Fruit fly (Drosophila melanogaster): ENCODE data around the gene CG3104.

The CG3104 gene

dm6 chr2L:2888859-2889443 is 33.4 kb upstream of the CG3104 start:
- TF ChIP-seq EcR (GFP tag; optimal IDR thresholded peaks at IDR 0.05) (peak in 1 of 2 experiments; percentile 78), usp (GFP tag; optimal IDR thresholded peaks at IDR 0.05) (no peak), pan (optimal IDR thresholded peaks at IDR 0.05) (no peak), psq (optimal IDR thresholded peaks at IDR 0.05) (no peak), CG8478 (optimal IDR thresholded peaks at IDR 0.05) (no peak)

dm6 chr2L:2887760-2888600 is 32.4 kb upstream of the CG3104 start:
- TF ChIP-seq Dll (optimal IDR thresholded peaks at IDR 0.05) (no peak), CG8478 (optimal IDR thresholded peaks at IDR 0.05) (no peak), EcR (GFP tag; optimal IDR thresholded peaks at IDR 0.05) (no peak), psq (optimal IDR thresholded peaks at IDR 0.05) (no peak), usp (GFP tag; optimal IDR thresholded peaks at IDR 0.05) (no peak), pan (optimal IDR thresholded peaks at IDR 0.05) (no peak)

dm6 chr2L:2886613-2887537 is 31.3 kb upstream of the CG3104 start:
- no peak for TF ChIP-seq CG8478 (optimal IDR thresholded peaks at IDR 0.05)
- peak; percentile 80 for TF ChIP-seq Dll (optimal IDR thresholded peaks at IDR 0.05)

dm6 chr2L:2886226-2886569 is 30.6 kb upstream of the CG3104 start:
- TF ChIP-seq usp (GFP tag; optimal IDR thresholded peaks at IDR 0.05) (no peak), CG8478 (optimal IDR thresholded peaks at IDR 0.05) (peak; percentile 67)

- TF ChIP-seq usp (GFP tag; optimal IDR thresholded peaks at IDR 0.05), result no peak
Observed at dm6 chr2L:2885503-2886225, 30.1 kb upstream of the CG3104 start, which contains the start of the genes NTPase and lilli. TSS of gene NTPase (minus strand) at chr2L:2885850. TSS of gene lilli (plus strand) at chr2L:2885929.

- TF ChIP-seq usp (GFP tag; optimal IDR thresholded peaks at IDR 0.05) (no peak), Dll (optimal IDR thresholded peaks at IDR 0.05) (no peak)
Observed at dm6 chr2L:2884683-2885502, 29.3 kb upstream of the CG3104 start.

dm6 chr2L:2883703-2884294 is 28.2 kb upstream of the CG3104 start:
- no peak for TF ChIP-seq psq (optimal IDR thresholded peaks at IDR 0.05)
- no peak for TF ChIP-seq pan (optimal IDR thresholded peaks at IDR 0.05)
- no peak for TF ChIP-seq Dll (optimal IDR thresholded peaks at IDR 0.05)
- TF ChIP-seq CG8478 (optimal IDR thresholded peaks at IDR 0.05), result no peak
- no peak for TF ChIP-seq EcR (GFP tag; optimal IDR thresholded peaks at IDR 0.05)

dm6 chr2L:2882968-2883702 is 27.6 kb upstream of the CG3104 start:
- no peak for TF ChIP-seq CG8478 (optimal IDR thresholded peaks at IDR 0.05)
- TF ChIP-seq usp (GFP tag; optimal IDR thresholded peaks at IDR 0.05), result no peak
- no peak for TF ChIP-seq pan (optimal IDR thresholded peaks at IDR 0.05)
- TF ChIP-seq EcR (GFP tag; optimal IDR thresholded peaks at IDR 0.05), result no peak

- TF ChIP-seq pan (optimal IDR thresholded peaks at IDR 0.05), result no peak
- no peak for TF ChIP-seq psq (optimal IDR thresholded peaks at IDR 0.05)
- TF ChIP-seq usp (GFP tag; optimal IDR thresholded peaks at IDR 0.05), result no peak
- TF ChIP-seq CG8478 (optimal IDR thresholded peaks at IDR 0.05), result no peak
- no peak for TF ChIP-seq Dll (optimal IDR thresholded peaks at IDR 0.05)
- TF ChIP-seq EcR (GFP tag; optimal IDR thresholded peaks at IDR 0.05), result no peak
Observed at dm6 chr2L:2878859-2879258, 23.3 kb upstream of the CG3104 start, which contains the start of gene RabGGTb. TSS of gene RabGGTb (plus strand) at chr2L:2879112.

dm6 chr2L:2878188-2878587 is 22.6 kb upstream of the CG3104 start, which contains the start of the genes Prx6a and Sbat:
TSS of gene Prx6a (minus strand) at chr2L:2878232.
TSS of gene Sbat (plus strand) at chr2L:2878344.
- TF ChIP-seq Dll (optimal IDR thresholded peaks at IDR 0.05), result no peak
- no peak for TF ChIP-seq EcR (GFP tag; optimal IDR thresholded peaks at IDR 0.05)
- TF ChIP-seq pan (optimal IDR thresholded peaks at IDR 0.05), result no peak
- TF ChIP-seq psq (optimal IDR thresholded peaks at IDR 0.05), result no peak
- no peak for TF ChIP-seq usp (GFP tag; optimal IDR thresholded peaks at IDR 0.05)
- TF ChIP-seq CG8478 (optimal IDR thresholded peaks at IDR 0.05), result no peak

Data from whole organism.